Fruit fly (Drosophila melanogaster) whole organism, embryonic: Measurements from ENCODE around the gene kdn.

Experiments
- Aef1 ChIP-seq: fragments of 200-800 bp; sonication (Bioruptor generic); IDR thresholded peaks from 3 replicates; pipeline ENCODE4 v1.3.6; 2022; ENCODE audit warnings: missing biosample characterization, missing genetic modification characterization
- Antp ChIP-seq: fragments of 200-800 bp; sonication (Bioruptor generic); optimal IDR thresholded peaks from 3 replicates; lab custom pipeline; 2016; ENCODE audit warnings: missing biosample characterization, missing genetic modification characterization
- CG10654 ChIP-seq: fragments of 200-800 bp; sonication (Bioruptor generic); optimal IDR thresholded peaks from 2 replicates; lab custom pipeline; 2016; ENCODE audit warnings: missing biosample characterization, missing genetic modification characterization
- CG11456 ChIP-seq: fragments of 200-800 bp; sonication (Bioruptor generic); IDR thresholded peaks from 3 replicates; pipeline ENCODE4 v1.3.6; 2022; ENCODE audit warnings: missing biosample characterization, missing genetic modification characterization
- CG11504 ChIP-seq: fragments of 200-800 bp; sonication (Bioruptor generic); optimal IDR thresholded peaks from 3 replicates; lab custom pipeline; 2019; ENCODE audit warnings: missing biosample characterization, mild to moderate bottlenecking, missing genetic modification characterization, moderate library complexity
- CG15011 ChIP-seq: fragments of 200-800 bp; sonication (Bioruptor generic); optimal IDR thresholded peaks from 3 replicates; lab custom pipeline; 2018; ENCODE audit warnings: missing biosample characterization, mild to moderate bottlenecking, missing genetic modification characterization
- CG16779 ChIP-seq: fragments of 200-800 bp; sonication (Bioruptor generic); IDR thresholded peaks from 2 replicates; pipeline ENCODE4 v1.3.6; 2022; ENCODE audit warnings: missing biosample characterization, missing genetic modification characterization
- CG17328 ChIP-seq: fragments of 200-800 bp; sonication (Bioruptor generic); IDR thresholded peaks from 2 replicates; pipeline ENCODE4 v1.3.6; 2022; ENCODE audit warnings: missing biosample characterization, missing genetic modification characterization
- CG17802 ChIP-seq: fragments of 200-800 bp; sonication (Bioruptor generic); optimal IDR thresholded peaks from 2 replicates; lab custom pipeline; 2018; ENCODE audit warnings: missing biosample characterization, mild to moderate bottlenecking, missing genetic modification characterization, moderate library complexity
- CG18011 ChIP-seq: fragments of 200-800 bp; sonication (Bioruptor generic); optimal IDR thresholded peaks from 2 replicates; lab custom pipeline; 2017; ENCODE audit warnings: missing biosample characterization, missing genetic modification characterization, mild to moderate bottlenecking, moderate library complexity, missing genotype
- CG18599 ChIP-seq: fragments of 200-800 bp; sonication (Bioruptor generic); optimal IDR thresholded peaks from 3 replicates; lab custom pipeline; 2017; ENCODE audit warnings: missing biosample characterization, missing genetic modification characterization, mild to moderate bottlenecking, moderate library complexity, missing genetic modification reagents
- CG2889 ChIP-seq: fragments of 200-800 bp; sonication (Bioruptor generic); IDR thresholded peaks from 3 replicates; pipeline ENCODE4 v1.3.6; 2022; ENCODE audit warnings: missing biosample characterization, missing genetic modification characterization
- CG30431 ChIP-seq: fragments of 200-800 bp; sonication (Bioruptor generic); optimal IDR thresholded peaks from 2 replicates; lab custom pipeline; 2017; ENCODE audit warnings: missing biosample characterization, missing genetic modification characterization
- CG3726 ChIP-seq: fragments of 200-800 bp; sonication (Bioruptor generic); IDR thresholded peaks from 3 replicates; pipeline ENCODE4, ENCODE4 v1.3.6; 2022; ENCODE audit warnings: missing biosample characterization, missing genetic modification characterization
- CG4730 ChIP-seq: fragments of 200-800 bp; sonication (Bioruptor generic); IDR thresholded peaks from 2 replicates; pipeline ENCODE4 v1.3.6; 2022; ENCODE audit warnings: missing biosample characterization, missing genetic modification characterization
- CG6791 ChIP-seq: fragments of 200-800 bp; sonication (Bioruptor generic); IDR thresholded peaks from 3 replicates; pipeline ENCODE4 v1.3.6; 2022; ENCODE audit warnings: missing biosample characterization, missing genetic modification characterization; ENCODE audit not compliant: partially characterized antibody
- CG7357 ChIP-seq: fragments of 200-800 bp; sonication (Bioruptor generic); IDR thresholded peaks from 3 replicates; pipeline ENCODE4 v1.3.6; 2022; ENCODE audit warnings: missing biosample characterization, missing genetic modification characterization
- CG9437 ChIP-seq: fragments of 200-800 bp; sonication (Bioruptor generic); optimal IDR thresholded peaks from 2 replicates; lab custom pipeline; 2018; ENCODE audit warnings: missing biosample characterization, mild to moderate bottlenecking, missing genetic modification characterization
- CG9932 ChIP-seq: fragments of 200-800 bp; sonication (Bioruptor generic); IDR thresholded peaks from 2 replicates; pipeline ENCODE4 v1.3.6; 2022; ENCODE audit warnings: missing biosample characterization, missing genetic modification characterization
- Chrac-16 ChIP-seq: fragments of 200-800 bp; sonication (Bioruptor generic); optimal IDR thresholded peaks from 3 replicates; lab custom pipeline; 2016; ENCODE audit warnings: missing biosample characterization, missing genetic modification characterization
- D ChIP-seq, 2 experiments: fragments of 200-800 bp in 1 of 2; fragments of >200 bp in 1 of 2; sonication (Bioruptor generic) in 1 of 2; optimal IDR thresholded peaks; 2 replicates in 1 of 2; 3 replicates in 1 of 2; lab custom pipeline; 2017; ENCODE audit warnings: mild to moderate bottlenecking in 1 of 2, missing biosample characterization in 1 of 2, missing genetic modification characterization in 1 of 2, missing genetic modification reagents in 1 of 2
- Deaf1 ChIP-seq: fragments of 200-800 bp; optimal IDR thresholded peaks from 3 replicates; lab custom pipeline; 2019; ENCODE audit warnings: missing biosample characterization, mild to moderate bottlenecking, missing genetic modification characterization, moderate library complexity
- Dip3 ChIP-seq: fragments of 200-800 bp; sonication (Bioruptor generic); optimal IDR thresholded peaks from 3 replicates; lab custom pipeline; 2016; ENCODE audit warnings: missing biosample characterization, missing genetic modification characterization
- Elba2 ChIP-seq: fragments of 200-800 bp; sonication (Bioruptor generic); optimal IDR thresholded peaks from 3 replicates; lab custom pipeline; 2016; ENCODE audit warnings: missing biosample characterization, missing genetic modification characterization
- HLHmδ ChIP-seq: fragments of 200-800 bp; sonication (Bioruptor generic); optimal IDR thresholded peaks from 2 replicates; lab custom pipeline; 2018; ENCODE audit warnings: missing biosample characterization, mild to moderate bottlenecking, missing genetic modification characterization, moderate library complexity
- Hand ChIP-seq: fragments of 200-800 bp; sonication (Bioruptor generic); optimal IDR thresholded peaks from 2 replicates; lab custom pipeline; 2017; ENCODE audit warnings: mild to moderate bottlenecking, missing biosample characterization, missing genetic modification reagents, missing genetic modification characterization
- Hsf ChIP-seq: fragments of 200-800 bp; sonication (Bioruptor generic); optimal IDR thresholded peaks from 3 replicates; lab custom pipeline; 2016; ENCODE audit warnings: missing biosample characterization, missing genetic modification characterization
- Med ChIP-seq: fragments of 200-800 bp; sonication (Bioruptor generic); peaks from one replicate; lab custom pipeline; 2016; ENCODE audit warnings: missing biosample characterization, missing genetic modification characterization, mild to moderate bottlenecking, inconsistent platforms, moderate library complexity
- Myb ChIP-seq: fragments of 200-800 bp; sonication (Bioruptor generic); optimal IDR thresholded peaks from 2 replicates; lab custom pipeline; 2016; ENCODE audit warnings: missing biosample characterization, missing genetic modification characterization
- Oaz ChIP-seq: fragments of 200-800 bp; sonication (Bioruptor generic); IDR thresholded peaks from 2 replicates; pipeline ENCODE4 v1.3.6; 2022; ENCODE audit warnings: missing biosample characterization, missing genetic modification characterization
- Spps ChIP-seq: fragments of 200-800 bp; sonication (Bioruptor generic); optimal IDR thresholded peaks from 2 replicates; lab custom pipeline; 2018; ENCODE audit warnings: missing biosample characterization, mild to moderate bottlenecking, missing genetic modification characterization
- Xrp1 ChIP-seq: fragments of 200-800 bp; sonication (Bioruptor generic); IDR thresholded peaks from 2 replicates; pipeline ENCODE4 v1.3.6; 2022; ENCODE audit warnings: missing biosample characterization, missing genetic modification characterization
- dpn ChIP-seq, 2 experiments: fragments of 200-800 bp; sonication (Bioruptor generic); optimal IDR thresholded peaks; 3 replicates each; lab custom pipeline; 2016; ENCODE audit warnings: missing biosample characterization in 2 of 2, missing genetic modification characterization in 2 of 2
- ewg ChIP-seq: fragments of 200-800 bp; sonication (Bioruptor generic); optimal IDR thresholded peaks from 3 replicates; lab custom pipeline; 2017; ENCODE audit warnings: mild to moderate bottlenecking, missing biosample characterization, missing genetic modification reagents, missing genetic modification characterization
- gcm2 ChIP-seq: fragments of 200-800 bp; sonication (Bioruptor generic); optimal IDR thresholded peaks from 2 replicates; lab custom pipeline; 2016; ENCODE audit warnings: missing biosample characterization, missing genetic modification characterization
- her ChIP-seq: fragments of 200-800 bp; sonication (Bioruptor generic); optimal IDR thresholded peaks from 2 replicates; lab custom pipeline; 2016; ENCODE audit warnings: missing biosample characterization, missing genetic modification characterization
- hkb ChIP-seq, 2 experiments: fragments of 200-800 bp in 1 of 2; fragments of >200 bp in 1 of 2; sonication (Bioruptor generic) in 1 of 2; IDR thresholded peaks in 1 of 2; optimal IDR thresholded peaks in 1 of 2; 2 replicates each; pipeline versions ENCODE4 v1.3.6 to Lab custom; 2017 to 2022; ENCODE audit warnings: missing biosample characterization in 1 of 2, missing genetic modification characterization in 1 of 2
- jigr1 ChIP-seq: fragments of 200-800 bp; sonication (Bioruptor generic); IDR thresholded peaks from 3 replicates; pipeline ENCODE4 v1.3.6; 2022; ENCODE audit warnings: missing biosample characterization, missing genetic modification characterization
- kay ChIP-seq: fragments of 200-800 bp; sonication (Bioruptor generic); optimal IDR thresholded peaks from 2 replicates; lab custom pipeline; 2016; ENCODE audit warnings: missing biosample characterization, missing genetic modification characterization
- lab ChIP-seq: fragments of 200-800 bp; sonication (Bioruptor generic); optimal IDR thresholded peaks from 3 replicates; lab custom pipeline; 2017; ENCODE audit warnings: missing biosample characterization, missing genetic modification characterization, mild to moderate bottlenecking, moderate library complexity, missing genetic modification reagents
- nmo ChIP-seq: fragments of 200-800 bp; sonication (Bioruptor generic); optimal IDR thresholded peaks from 2 replicates; lab custom pipeline; 2018; ENCODE audit warnings: missing biosample characterization, mild to moderate bottlenecking, missing genetic modification characterization, moderate library complexity
- pan ChIP-seq, 4 experiments: fragments of >200 bp in 3 of 4; fragments of 200-800 bp in 1 of 4; sonication (Bioruptor generic) in 1 of 4; optimal IDR thresholded peaks in 3 of 4; IDR thresholded peaks in 1 of 4; 2 replicates each; pipeline versions ENCODE4 v1.3.6 to Lab custom; 2017 to 2022; ENCODE audit warnings: missing biosample characterization in 2 of 4, missing genetic modification characterization in 2 of 4, mixed read lengths in 1 of 4
- run ChIP-seq: fragments of 200-800 bp; sonication (Bioruptor generic); optimal IDR thresholded peaks from 3 replicates; lab custom pipeline; 2018; ENCODE audit warnings: missing biosample characterization, mild to moderate bottlenecking, missing genetic modification characterization
- schlank ChIP-seq: fragments of 200-800 bp; sonication (Bioruptor generic); optimal IDR thresholded peaks from 2 replicates; lab custom pipeline; 2018; ENCODE audit warnings: missing biosample characterization, mild to moderate bottlenecking, missing genetic modification characterization
- sima ChIP-seq: fragments of 200-800 bp; sonication (Bioruptor generic); optimal IDR thresholded peaks from 2 replicates; lab custom pipeline; 2016; ENCODE audit warnings: missing biosample characterization, missing genetic modification characterization
- toy ChIP-seq: fragments of 200-800 bp; sonication (Bioruptor generic); IDR thresholded peaks from 2 replicates; pipeline ENCODE4 v1.3.6; 2022; ENCODE audit warnings: missing biosample characterization, missing genetic modification characterization
- zfh1 ChIP-seq: fragments of 200-800 bp; sonication (Bioruptor generic); IDR thresholded peaks from 3 replicates; pipeline ENCODE4 v1.3.6; 2022; ENCODE audit warnings: missing biosample characterization, missing genetic modification characterization
- zfh2 ChIP-seq: fragments of 200-800 bp; sonication (Bioruptor generic); optimal IDR thresholded peaks from 2 replicates; lab custom pipeline; 2016; ENCODE audit warnings: missing biosample characterization, missing genetic modification characterization

The kdn gene

dm6 chrX:6330369-6330949 is 20.0 kb upstream of the kdn start, which contains the start of gene CG42240 (continued):
- no peak for TF ChIP-seq CG16779 (GFP tag; lab: Robert Waterston, UW)
- peak; percentile 86 for TF ChIP-seq kay (GFP tag; lab: Kevin White, UChicago)
- TF ChIP-seq CG30431 (GFP tag; lab: Kevin White, UChicago) = peak; percentile 82
- TF ChIP-seq jigr1 (GFP tag; lab: Robert Waterston, UW) = peak; percentile 67; the same call in 2 of the 3 replicates
- TF ChIP-seq zfh2 (GFP tag; lab: Kevin White, UChicago) = peak; percentile 46
- TF ChIP-seq CG6791 = no peak
- peak; percentile 71 for TF ChIP-seq Oaz (GFP tag; lab: Robert Waterston, UW)
- TF ChIP-seq gcm2 (GFP tag; lab: Kevin White, UChicago) = peak; percentile 45
- peak; percentile 14 for TF ChIP-seq schlank (tag; lab: Kevin White, UChicago)
- TF ChIP-seq Xrp1 (GFP tag; lab: Robert Waterston, UW) = peak; percentile 83
- TF ChIP-seq her (GFP tag; lab: Kevin White, UChicago) = no peak
- TF ChIP-seq CG15011 (GFP tag; lab: Kevin White, UChicago) = peak; percentile 88
- TF ChIP-seq dpn (GFP tag; optimal IDR thresholded peaks at IDR 0.05; lab: Kevin White, UChicago) = peak; percentile 75 to 89
- TF ChIP-seq CG9437 (GFP tag; lab: Kevin White, UChicago) = peak; percentile 93
- TF ChIP-seq D (optimal IDR thresholded peaks at IDR 0.05; lab: Kevin White, UChicago) = no peak
- TF ChIP-seq D (GFP tag; optimal IDR thresholded peaks at IDR 0.05; lab: Kevin White, UChicago) = peak; percentile 94
- peak; percentile 29 for TF ChIP-seq Dip3
- TF ChIP-seq CG10654 (GFP tag; lab: Kevin White, UChicago) = peak; percentile 89
- TF ChIP-seq Antp (GFP tag; lab: Kevin White, UChicago) = peak; percentile 54
- peak; percentile 74 for TF ChIP-seq CG18011 (GFP tag; lab: Kevin White, UChicago)
- TF ChIP-seq CG18599 (GFP tag; lab: Kevin White, UChicago) = peak; percentile 93
- peak; percentile 92 for TF ChIP-seq ewg (GFP tag; lab: Kevin White, UChicago)
- TF ChIP-seq Hsf = peak; percentile 87
- peak; percentile 96 for TF ChIP-seq nmo (GFP tag; lab: Kevin White, UChicago)
- peak; percentile 84 for TF ChIP-seq run (tag; lab: Kevin White, UChicago)
- TF ChIP-seq CG11456 (GFP tag; lab: Robert Waterston, UW) = 0 out of 3 replicates have a peak, but pooled peaks have one; percentile 58
- TF ChIP-seq CG11504 = peak; percentile 94
- TF ChIP-seq Hand (GFP tag; lab: Kevin White, UChicago) = peak; percentile 88
- no peak for TF ChIP-seq HLHmδ (GFP tag; lab: Kevin White, UChicago)
- TF ChIP-seq CG9932 (GFP tag; lab: Robert Waterston, UW) = peak; percentile 54; the same call in 1 of the 2 replicates
- TF ChIP-seq pan (optimal IDR thresholded peaks at IDR 0.05; lab: Kevin White, UChicago) = no peak
- TF ChIP-seq pan (GFP tag; optimal IDR thresholded peaks at IDR 0.05 in 1 of 2, IDR thresholded peaks at IDR 0.05 in 1 of 2) = peak in 1 of 2 experiments; percentile 73
- peak; percentile 76 for TF ChIP-seq CG7357 (GFP tag; lab: Robert Waterston, UW)
- no peak for TF ChIP-seq Elba2 (GFP tag; lab: Kevin White, UChicago)
- peak; percentile 16 for TF ChIP-seq sima (GFP tag; lab: Kevin White, UChicago)
- TF ChIP-seq Aef1 (GFP tag; lab: Robert Waterston, UW) = peak; percentile 72
- no peak for TF ChIP-seq hkb (optimal IDR thresholded peaks at IDR 0.05; lab: Kevin White, UChicago)
- peak; percentile 91 for TF ChIP-seq hkb (GFP tag; IDR thresholded peaks at IDR 0.05; lab: Robert Waterston, UW)
- TF ChIP-seq CG4730 = peak; percentile 67
- peak; percentile 41 for TF ChIP-seq Myb (GFP tag; lab: Kevin White, UChicago)
- TF ChIP-seq Chrac-16 (GFP tag; lab: Kevin White, UChicago) = peak; percentile 88
- TF ChIP-seq toy = 0 out of 2 replicates have a peak, but pooled peaks have one; percentile 8
- TF ChIP-seq CG3726 (GFP tag; lab: Robert Waterston, UW) = no peak
- peak; percentile 48 for TF ChIP-seq CG17802 (tag; lab: Kevin White, UChicago)
- peak; percentile 75 for TF ChIP-seq Deaf1 (tag; lab: Kevin White, UChicago)
- peak; percentile 45; the same call in 2 of the 3 replicates for TF ChIP-seq zfh1 (GFP tag; lab: Robert Waterston, UW)
- TF ChIP-seq CG17328 (GFP tag; lab: Robert Waterston, UW) = peak; percentile 51; the same call in 1 of the 2 replicates
- TF ChIP-seq Med (GFP tag; lab: Kevin White, UChicago) = peak; percentile 93
- peak; percentile 81 for TF ChIP-seq Spps (tag; lab: Kevin White, UChicago)
- TF ChIP-seq lab (GFP tag; lab: Kevin White, UChicago) = peak; percentile 89
- TF ChIP-seq CG2889 (GFP tag; lab: Robert Waterston, UW) = peak; percentile 60; the same call in 1 of the 3 replicates
